Worm (Caenorhabditis elegans): ENCODE data around the gene hsb-1.

ce11 chrIV:12558925-12559450, 8.0 kb downstream of the hsb-1 start, which contains the start of the genes ZK795.2 and ZK795.3:
- peak; percentile 0 for TF ChIP-seq nhr-28 (tag; optimal IDR thresholded peaks at IDR 0.05)
- TF ChIP-seq lin-15B (tag; optimal IDR thresholded peaks at IDR 0.05), result no peak
- TF ChIP-seq nhr-76 (tag; optimal IDR thresholded peaks at IDR 0.05), result no peak
- TF ChIP-seq lsy-2 (tag; optimal IDR thresholded peaks at IDR 0.05), result peak in 1 of 2 experiments; percentile 83
- TF ChIP-seq zfp-2 (tag; optimal IDR thresholded peaks at IDR 0.05), result no peak

All from whole organism, L4 larva.